Fruit fly (Drosophila melanogaster): Measurements from ENCODE around the gene CG18641.

CG18641 gene

DNA sequence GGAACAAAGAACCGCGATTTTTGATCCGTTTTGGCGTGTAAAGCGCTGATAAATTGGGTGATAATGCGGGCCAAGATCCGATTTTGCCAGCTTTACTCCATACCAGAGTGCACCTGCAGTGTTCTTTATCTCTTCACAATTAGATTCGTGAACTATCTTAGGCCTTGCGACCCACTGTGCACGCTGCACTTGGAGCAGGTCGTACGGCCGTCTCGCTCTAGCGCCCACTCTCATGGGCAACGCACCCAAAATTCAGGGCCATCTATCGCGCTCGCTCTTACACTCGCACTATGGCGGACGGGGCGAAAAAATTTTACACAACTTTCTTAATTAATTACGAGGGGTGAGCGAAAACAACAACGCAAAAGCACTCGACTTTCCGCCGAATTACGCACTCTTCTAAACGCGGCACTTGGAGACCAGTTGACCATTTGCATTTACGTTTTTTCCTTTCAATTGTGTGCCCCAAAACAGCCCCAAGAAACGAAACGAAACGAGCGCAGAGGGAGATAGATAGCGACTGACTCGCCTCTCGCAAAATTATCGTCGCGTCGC is 50.8 kb downstream of the CG18641 start (continued):
- TF ChIP-seq CG4730 (GFP tag; IDR thresholded peaks at IDR 0.05) = no peak
- no peak for TF ChIP-seq Hand (GFP tag; optimal IDR thresholded peaks at IDR 0.05)
- TF ChIP-seq sc (optimal IDR thresholded peaks at IDR 0.05) = no peak
- TF ChIP-seq sc (GFP tag; optimal IDR thresholded peaks at IDR 0.05) = no peak
- TF ChIP-seq jing (GFP tag; optimal IDR thresholded peaks at IDR 0.05) = no peak
- TF ChIP-seq CG7963 (GFP tag; IDR thresholded peaks at IDR 0.05; ENCODE audit: partially characterized antibody) = peak; percentile 59; the same call in 2 of the 3 replicates
- no peak for TF ChIP-seq CG15011 (GFP tag; optimal IDR thresholded peaks at IDR 0.05)
- TF ChIP-seq CG3281 (GFP tag; optimal IDR thresholded peaks at IDR 0.05) = no peak
- no peak for TF ChIP-seq BEAF-32 (GFP tag; optimal IDR thresholded peaks at IDR 0.05)
- peak; percentile 13; the same call in 1 of the 2 replicates for TF ChIP-seq Drgx (GFP tag; IDR thresholded peaks at IDR 0.05)
- TF ChIP-seq CG10321 (GFP tag; IDR thresholded peaks at IDR 0.05) = peak; percentile 98
- TF ChIP-seq NC2α (GFP tag; optimal IDR thresholded peaks at IDR 0.05) = no peak
- 0 out of 2 replicates have a peak, but pooled peaks have one; percentile 6 for TF ChIP-seq CG9932 (GFP tag; IDR thresholded peaks at IDR 0.05)
- TF ChIP-seq lov (optimal IDR thresholded peaks at IDR 0.05) = no peak
- TF ChIP-seq lov (GFP tag; IDR thresholded peaks at IDR 0.05) = no peak
- TF ChIP-seq CG14860 (GFP tag; IDR thresholded peaks at IDR 0.05; ENCODE audit: partially characterized antibody) = 0 out of 3 replicates have a peak, but pooled peaks have one; percentile 28
- 0 out of 3 replicates have a peak, but pooled peaks have one; percentile 13 for TF ChIP-seq CG3726 (GFP tag; IDR thresholded peaks at IDR 0.05)
- no peak for TF ChIP-seq CG10543 (GFP tag; optimal IDR thresholded peaks at IDR 0.05)
- TF ChIP-seq TFAM (GFP tag; optimal IDR thresholded peaks at IDR 0.05) = no peak
- TF ChIP-seq salm (tag; optimal IDR thresholded peaks at IDR 0.05) = no peak
- no peak for TF ChIP-seq lmd (GFP tag; IDR thresholded peaks at IDR 0.05)
- no peak for TF ChIP-seq Ets65A (GFP tag)
- TF ChIP-seq trh (GFP tag; optimal IDR thresholded peaks at IDR 0.05) = no peak
- TF ChIP-seq ato (GFP tag; IDR thresholded peaks at IDR 0.05; ENCODE audit: partially characterized antibody) = 0 out of 2 replicates have a peak, but pooled peaks have one; percentile 20
- TF ChIP-seq slp2 (GFP tag; optimal IDR thresholded peaks at IDR 0.05) = no peak
- TF ChIP-seq hkb (optimal IDR thresholded peaks at IDR 0.05) = no peak
- peak; percentile 25; the same call in 1 of the 2 replicates for TF ChIP-seq hkb (GFP tag; IDR thresholded peaks at IDR 0.05)
- peak; percentile 34; the same call in 1 of the 3 replicates for TF ChIP-seq CG34422 (GFP tag; IDR thresholded peaks at IDR 0.05)
- no peak for TF ChIP-seq psq (GFP tag; optimal IDR thresholded peaks at IDR 0.05)
- peak; percentile 60 for TF ChIP-seq Deaf1 (tag; optimal IDR thresholded peaks at IDR 0.05)
- TF ChIP-seq CG17385 (GFP tag; optimal IDR thresholded peaks at IDR 0.05) = no peak
- no peak for TF ChIP-seq CG8924 (tag; optimal IDR thresholded peaks at IDR 0.05)
- TF ChIP-seq sqz (GFP tag; optimal IDR thresholded peaks at IDR 0.05) = no peak
- peak; percentile 35 for TF ChIP-seq lab (GFP tag; optimal IDR thresholded peaks at IDR 0.05)
- peak; percentile 6 for TF ChIP-seq her (GFP tag; optimal IDR thresholded peaks at IDR 0.05)
- TF ChIP-seq slbo (GFP tag; IDR thresholded peaks at IDR 0.05) = peak; percentile 41
- TF ChIP-seq CG10274 (GFP tag; optimal IDR thresholded peaks at IDR 0.05) = no peak
- TF ChIP-seq repo (GFP tag; optimal IDR thresholded peaks at IDR 0.05) = no peak
- TF ChIP-seq CG42726 (GFP tag; IDR thresholded peaks at IDR 0.05; ENCODE audit: partially characterized antibody) = peak; percentile 40; the same call in 1 of the 2 replicates
- TF ChIP-seq Ravus (GFP tag; IDR thresholded peaks at IDR 0.05) = no peak
- TF ChIP-seq tx (GFP tag; optimal IDR thresholded peaks at IDR 0.05) = no peak
- TF ChIP-seq Bgb (GFP tag; IDR thresholded peaks at IDR 0.05; ENCODE audit: partially characterized antibody) = peak; percentile 49; the same call in 1 of the 2 replicates
- no peak for TF ChIP-seq CG5180 (GFP tag; optimal IDR thresholded peaks at IDR 0.05)
- no peak for TF ChIP-seq CG15479 (GFP tag; optimal IDR thresholded peaks at IDR 0.05)
- no peak for TF ChIP-seq CG15696 (tag; optimal IDR thresholded peaks at IDR 0.05)
- peak; percentile 95 for TF ChIP-seq CG1832 (GFP tag; optimal IDR thresholded peaks at IDR 0.05)
- TF ChIP-seq Dad (GFP tag; optimal IDR thresholded peaks at IDR 0.05) = no peak
- TF ChIP-seq GATAe (GFP tag; conservative IDR thresholded peaks at IDR 0.05) = 0 out of 2 replicates have a peak, but pooled peaks have one; percentile 15
- no peak for TF ChIP-seq twi (tag; optimal IDR thresholded peaks at IDR 0.05)
- TF ChIP-seq CG14014 (GFP tag; IDR thresholded peaks at IDR 0.05) = 0 out of 2 replicates have a peak, but pooled peaks have one; percentile 13

All from whole organism, embryonic.